Fruit fly (Drosophila melanogaster): ENCODE data around the gene CG33764.

DNA sequence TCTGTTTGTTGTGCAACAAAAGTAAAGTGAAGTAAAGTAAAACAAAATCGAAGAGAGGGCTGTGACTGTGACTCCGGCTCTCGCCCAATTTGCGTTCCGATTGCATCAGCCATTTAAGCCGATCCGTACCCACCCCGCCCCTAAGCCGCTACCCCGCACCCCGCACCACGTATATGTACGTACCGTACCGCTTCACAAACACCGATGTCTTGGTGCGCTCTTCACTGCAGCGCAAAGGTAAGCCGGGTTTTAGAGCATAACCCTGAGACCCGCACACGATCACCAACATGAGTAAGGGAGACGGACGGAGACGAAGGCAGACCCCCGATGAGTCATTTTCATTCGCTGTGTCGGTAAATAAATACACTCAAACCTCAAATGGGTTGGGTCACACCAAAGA is 35.1 kb downstream of the CG33764 start:
- no peak for TF ChIP-seq CG13204 (GFP tag; optimal IDR thresholded peaks at IDR 0.05)
- TF ChIP-seq rn (GFP tag; IDR thresholded peaks at IDR 0.05), result no peak
- TF ChIP-seq CG10348 (GFP tag; IDR thresholded peaks at IDR 0.05), result no peak
- TF ChIP-seq CG8159 (tag; optimal IDR thresholded peaks at IDR 0.05), result no peak
- no peak for TF ChIP-seq CG17806 (tag; optimal IDR thresholded peaks at IDR 0.05)
- TF ChIP-seq gl (tag; optimal IDR thresholded peaks at IDR 0.05), result no peak
- no peak for TF ChIP-seq EcR (GFP tag; optimal IDR thresholded peaks at IDR 0.05)
- no peak for TF ChIP-seq Pif1A (GFP tag; optimal IDR thresholded peaks at IDR 0.05)
- no peak for TF ChIP-seq fd96Ca (GFP tag; IDR thresholded peaks at IDR 0.05)
- TF ChIP-seq CG12605 (GFP tag; IDR thresholded peaks at IDR 0.05), result no peak
- TF ChIP-seq CG15710 (tag; optimal IDR thresholded peaks at IDR 0.05), result no peak
- no peak for TF ChIP-seq CG14655 (GFP tag; optimal IDR thresholded peaks at IDR 0.05)
